Worm (Caenorhabditis elegans) whole organism, L1 larva: ENCODE results near the gene ung-1.

Experiments
- C16A3.4 ChIP-seq: fragments of 150-350 bp; optimal IDR thresholded peaks from 2 replicates; lab custom pipeline; 2014; ENCODE audit warnings: missing biosample characterization, missing genetic modification characterization
- aha-1 ChIP-seq: fragments of 150-350 bp; optimal IDR thresholded peaks from 2 replicates; lab custom pipeline; 2014; ENCODE audit warnings: missing biosample characterization, missing genetic modification characterization
- alr-1 ChIP-seq: fragments of 200-800 bp; sonication (Bioruptor generic); optimal IDR thresholded peaks from 2 replicates; lab custom pipeline; 2018; ENCODE audit warnings: borderline replicate concordance, mild to moderate bottlenecking, missing genetic modification characterization, missing compliant biosample characterization
- aly-2 ChIP-seq: fragments of 150-350 bp; optimal IDR thresholded peaks from 2 replicates; lab custom pipeline; 2014; ENCODE audit warnings: missing biosample characterization, missing genetic modification characterization
- ama-1 ChIP-seq: fragments of 150-350 bp; optimal IDR thresholded peaks from 2 replicates; lab custom pipeline; 2014
- ceh-8 ChIP-seq: fragments of 200-800 bp; sonication (Bioruptor generic); optimal IDR thresholded peaks from 2 replicates; lab custom pipeline; 2018; ENCODE audit warnings: mild to moderate bottlenecking, missing genetic modification characterization, moderate library complexity, missing compliant biosample characterization
- ceh-82 ChIP-seq, 3 experiments: fragments of 150-350 bp in 1 of 3; sonication (generic microtip) in 2 of 3; optimal IDR thresholded peaks; 2 replicates each; lab custom pipeline; 2014 to 2017; ENCODE audit warnings: missing biosample characterization in 3 of 3, missing genetic modification characterization in 3 of 3
- ceh-90 ChIP-seq: sonication (generic microtip); optimal IDR thresholded peaks from 2 replicates; lab custom pipeline; 2016; ENCODE audit warnings: missing genetic modification characterization, missing compliant biosample characterization
- ces-1 ChIP-seq: fragments of 150-350 bp; optimal IDR thresholded peaks from 2 replicates; lab custom pipeline; 2014; ENCODE audit warnings: missing biosample characterization, missing genetic modification reagents, missing genetic modification characterization
- dpl-1 ChIP-seq, 3 experiments: fragments of 150-350 bp in 2 of 3; sonication (generic microtip) in 1 of 3; optimal IDR thresholded peaks; 2 replicates each; lab custom pipeline; 2014 to 2017; ENCODE audit warnings: missing biosample characterization in 3 of 3, missing genetic modification characterization in 3 of 3, missing genetic modification reagents in 3 of 3
- egl-13 ChIP-seq: sonication (generic microtip); optimal IDR thresholded peaks from 2 replicates; lab custom pipeline; 2016; ENCODE audit warnings: missing genotype, missing genetic modification reagents, missing genetic modification characterization, missing compliant biosample characterization
- elt-2 ChIP-seq: sonication (generic microtip); optimal IDR thresholded peaks from 2 replicates; lab custom pipeline; 2016; ENCODE audit warnings: missing genetic modification characterization, mild to moderate bottlenecking, inconsistent platforms, missing compliant biosample characterization, missing genetic modification reagents
- fkh-10 ChIP-seq: sonication (generic microtip); optimal IDR thresholded peaks from 2 replicates; lab custom pipeline; 2017; ENCODE audit warnings: missing biosample characterization, missing genetic modification reagents, missing genetic modification characterization
- fkh-4 ChIP-seq: sonication (generic microtip); optimal IDR thresholded peaks from 2 replicates; lab custom pipeline; 2016; ENCODE audit warnings: missing compliant biosample characterization, missing genetic modification characterization, borderline replicate concordance
- fkh-8 ChIP-seq: sonication (generic microtip); optimal IDR thresholded peaks from 2 replicates; lab custom pipeline; 2016; ENCODE audit warnings: mild to moderate bottlenecking, missing genetic modification characterization, missing compliant biosample characterization
- hpl-2 ChIP-seq: fragments of 150-350 bp; optimal IDR thresholded peaks from 2 replicates; lab custom pipeline; 2014; ENCODE audit warnings: missing biosample characterization, missing genetic modification reagents, missing genetic modification characterization
- lin-14 ChIP-seq: fragments of 200-800 bp; sonication (Bioruptor generic); optimal IDR thresholded peaks from 2 replicates; lab custom pipeline; 2018; ENCODE audit warnings: mild to moderate bottlenecking, missing genetic modification characterization, moderate library complexity, missing compliant biosample characterization
- lin-35 ChIP-seq, 2 experiments: fragments of 150-350 bp; optimal IDR thresholded peaks; 2 replicates each; lab custom pipeline; 2014; ENCODE audit warnings: missing biosample characterization in 2 of 2, missing genetic modification characterization in 2 of 2, missing genetic modification reagents in 2 of 2
- lin-39 ChIP-seq: fragments of 150-350 bp; optimal IDR thresholded peaks from 2 replicates; lab custom pipeline; 2014; ENCODE audit warnings: missing biosample characterization, missing genetic modification reagents, missing genetic modification characterization
- lsy-2 ChIP-seq, 2 experiments: fragments of 150-350 bp; optimal IDR thresholded peaks; 2 replicates each; lab custom pipeline; 2014; ENCODE audit warnings: missing biosample characterization in 2 of 2, missing genetic modification characterization in 2 of 2
- mef-2 ChIP-seq: fragments of 150-350 bp; optimal IDR thresholded peaks from 2 replicates; lab custom pipeline; 2014; ENCODE audit warnings: missing biosample characterization, missing genetic modification characterization
- nhr-11 ChIP-seq: fragments of 150-350 bp; optimal IDR thresholded peaks from 2 replicates; lab custom pipeline; 2014; ENCODE audit warnings: missing biosample characterization, missing genetic modification characterization
- nhr-19 ChIP-seq: fragments of 200-800 bp; sonication (Bioruptor generic); conservative IDR thresholded peaks from 2 replicates; pipeline ENCODE4 v1.3.6; 2022; ENCODE audit warnings: missing genetic modification characterization, missing compliant biosample characterization
- nhr-47 ChIP-seq: sonication (generic microtip); optimal IDR thresholded peaks from 2 replicates; lab custom pipeline; 2016; ENCODE audit warnings: mild to moderate bottlenecking, missing genetic modification characterization, moderate library complexity, missing compliant biosample characterization
- nhr-77 ChIP-seq: fragments of 150-350 bp; optimal IDR thresholded peaks from 2 replicates; lab custom pipeline; 2014; ENCODE audit warnings: missing biosample characterization, missing genetic modification characterization
- nhr-90 ChIP-seq: sonication (generic microtip); optimal IDR thresholded peaks from 2 replicates; lab custom pipeline; 2016; ENCODE audit warnings: mild to moderate bottlenecking, missing genetic modification characterization, missing compliant biosample characterization; ENCODE audit not compliant: poor library complexity
- pag-3 ChIP-seq: sonication (generic microtip); optimal IDR thresholded peaks from 2 replicates; lab custom pipeline; 2017; ENCODE audit warnings: missing genetic modification characterization, mild to moderate bottlenecking, missing compliant biosample characterization, antibody characterized with exemption, borderline replicate concordance; ENCODE audit not compliant: insufficient read depth
- pqm-1 ChIP-seq: sonication (generic microtip); optimal IDR thresholded peaks from 3 replicates; lab custom pipeline; 2017; ENCODE audit warnings: missing biosample characterization, missing genetic modification characterization
- snu-23 ChIP-seq: sonication (generic microtip); optimal IDR thresholded peaks from 2 replicates; lab custom pipeline; 2016; ENCODE audit warnings: missing genetic modification characterization, missing compliant biosample characterization
- sptf-1 ChIP-seq: fragments of 150-350 bp; optimal IDR thresholded peaks from 2 replicates; lab custom pipeline; 2014; ENCODE audit warnings: missing biosample characterization, missing genetic modification characterization
- sup-37 ChIP-seq: fragments of 200-800 bp; sonication (Bioruptor generic); optimal IDR thresholded peaks from 2 replicates; lab custom pipeline; 2018; ENCODE audit warnings: mild to moderate bottlenecking, missing genetic modification characterization, missing compliant biosample characterization
- tbx-2 ChIP-seq: sonication (generic microtip); optimal IDR thresholded peaks from 2 replicates; lab custom pipeline; 2016; ENCODE audit warnings: missing genetic modification characterization, missing compliant biosample characterization
- tlp-1 ChIP-seq: fragments of 150-350 bp; optimal IDR thresholded peaks from 2 replicates; lab custom pipeline; 2014; ENCODE audit warnings: missing biosample characterization, missing genetic modification characterization
- unc-130 ChIP-seq: fragments of 150-350 bp; optimal IDR thresholded peaks from 2 replicates; lab custom pipeline; 2017; ENCODE audit warnings: missing biosample characterization, missing genetic modification characterization, inconsistent platforms
- unc-62 ChIP-seq: fragments of 150-350 bp; optimal IDR thresholded peaks from 2 replicates; lab custom pipeline; 2014; ENCODE audit warnings: missing biosample characterization, missing genetic modification reagents, missing genetic modification characterization
- unc-86 ChIP-seq: sonication (generic microtip); optimal IDR thresholded peaks from 2 replicates; lab custom pipeline; 2016; ENCODE audit warnings: missing genetic modification characterization, missing compliant biosample characterization
- unc-98 ChIP-seq: fragments of 200-800 bp; sonication (Bioruptor generic); IDR thresholded peaks from 2 replicates; pipeline ENCODE4 v1.3.6; 2022; ENCODE audit warnings: missing genetic modification characterization, missing compliant biosample characterization
- xbp-1 ChIP-seq: sonication (generic microtip); optimal IDR thresholded peaks from 2 replicates; lab custom pipeline; 2016; ENCODE audit warnings: missing genetic modification characterization, missing compliant biosample characterization
- zag-1 ChIP-seq: fragments of 150-350 bp; optimal IDR thresholded peaks from 2 replicates; lab custom pipeline; 2014; ENCODE audit warnings: missing biosample characterization, missing genetic modification characterization
- zip-4 ChIP-seq: fragments of 200-800 bp; sonication (Bioruptor generic); optimal IDR thresholded peaks from 2 replicates; lab custom pipeline; 2018; ENCODE audit warnings: mild to moderate bottlenecking, missing genetic modification characterization, moderate library complexity, missing compliant biosample characterization
- ztf-4 ChIP-seq: fragments of 150-350 bp; optimal IDR thresholded peaks from 2 replicates; lab custom pipeline; 2014; ENCODE audit warnings: missing biosample characterization, missing genetic modification characterization

ung-1 gene

ce11 chrIII:11954150-11954549 lies 19.7 kb downstream of the ung-1 start:
- TF ChIP-seq nhr-77 (tag; lab: Kevin White, UChicago) (no peak), elt-2 (tag; lab: Kevin White, UChicago) (no peak), lin-14 (GFP tag; lab: Kevin White, UChicago) (no peak), unc-62 (GFP tag; lab: Kevin White, UChicago) (no peak), fkh-4 (no peak), nhr-47 (no peak), unc-86 (tag; lab: Kevin White, UChicago) (no peak), sup-37 (GFP tag; lab: Kevin White, UChicago) (no peak), ces-1 (no peak), lsy-2 (tag; optimal IDR thresholded peaks at IDR 0.05; lab: Kevin White, UChicago) (no peak), alr-1 (no peak), zag-1 (tag; lab: Kevin White, UChicago) (no peak), ceh-82 (tag; optimal IDR thresholded peaks at IDR 0.05; lab: Kevin White, UChicago) (no peak), fkh-8 (tag; lab: Kevin White, UChicago) (no peak), pag-3 (tag; lab: Kevin White, UChicago) (no peak), unc-98 (GFP tag; lab: Robert Waterston, UW) (no peak), dpl-1 (GFP tag; optimal IDR thresholded peaks at IDR 0.05; lab: Kevin White, UChicago) (no peak), hpl-2 (GFP tag; lab: Kevin White, UChicago) (no peak), sptf-1 (tag; lab: Kevin White, UChicago) (no peak)
- TF ChIP-seq, all 84 proteins: peak for 0

- TF ChIP-seq ama-1 (no peak), ceh-8 (no peak), mef-2 (tag; lab: Kevin White, UChicago) (no peak), xbp-1 (tag; lab: Kevin White, UChicago) (no peak), aha-1 (no peak), ztf-4 (tag; lab: Kevin White, UChicago) (no peak), tlp-1 (tag; lab: Kevin White, UChicago) (no peak), fkh-10 (GFP tag; lab: Kevin White, UChicago) (no peak), tbx-2 (no peak), lin-35 (GFP tag; optimal IDR thresholded peaks at IDR 0.05; lab: Kevin White, UChicago) (no peak), nhr-90 (no peak), ceh-82 (tag; optimal IDR thresholded peaks at IDR 0.05; lab: Kevin White, UChicago) (no peak), lin-39 (tag; lab: Kevin White, UChicago) (no peak), snu-23 (GFP tag; lab: Kevin White, UChicago) (no peak), nhr-19 (no peak), zag-1 (tag; lab: Kevin White, UChicago) (no peak), nhr-11 (no peak)
Measured at ce11 chrIII:11951111-11951510, 22.8 kb downstream of the ung-1 start.

DNA sequence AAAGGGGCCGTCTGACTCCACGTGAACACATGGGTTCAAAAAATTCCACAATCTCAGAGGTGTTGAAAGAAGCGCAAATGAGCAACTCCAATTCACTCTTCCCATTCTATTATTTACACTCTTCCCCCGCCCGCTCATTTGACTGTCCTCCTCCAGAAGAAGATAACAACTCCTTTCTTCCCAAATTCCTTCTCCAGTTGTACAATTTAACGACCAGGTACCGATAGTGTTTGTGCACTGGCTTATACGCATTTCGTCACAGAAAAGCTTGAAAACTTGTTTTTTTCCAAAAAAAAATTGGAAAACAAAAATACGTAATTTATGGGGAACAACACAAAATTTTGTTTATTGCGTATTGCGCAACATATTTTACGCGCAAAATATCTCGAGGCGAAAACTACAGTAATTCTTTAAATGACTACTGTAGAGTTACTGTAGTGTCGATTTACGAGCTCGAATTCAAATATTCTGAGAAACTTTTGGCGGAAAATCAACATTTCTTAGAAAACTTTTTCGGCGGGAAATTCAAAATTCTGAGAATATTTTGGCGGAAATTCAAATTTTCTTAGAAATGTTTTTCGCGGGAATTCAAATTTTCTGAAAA lies 24.5 kb downstream of the ung-1 start:
- TF ChIP-seq pqm-1 (peak; percentile 24), dpl-1 (GFP tag; optimal IDR thresholded peaks at IDR 0.05; lab: Kevin White, UChicago) (no peak), egl-13 (no peak), ceh-8 (no peak)

- no peak for TF ChIP-seq C16A3.4 (tag; lab: Kevin White, UChicago)
- no peak for TF ChIP-seq unc-130 (tag; lab: Kevin White, UChicago)
- no peak for TF ChIP-seq aly-2 (tag; lab: Kevin White, UChicago)
- TF ChIP-seq zip-4 (GFP tag; lab: Kevin White, UChicago): no peak
- TF ChIP-seq ceh-90 (tag; lab: Kevin White, UChicago): no peak
- no peak for TF ChIP-seq pag-3 (tag; lab: Kevin White, UChicago)
- no peak for TF ChIP-seq ama-1
- TF ChIP-seq fkh-8 (tag; lab: Kevin White, UChicago): no peak
- no peak for TF ChIP-seq fkh-10 (GFP tag; lab: Kevin White, UChicago)
Measured at ce11 chrIII:11948437-11948836, 25.5 kb downstream of the ung-1 start.
